Worm (Caenorhabditis elegans) whole organism, L4 larva: ENCODE data around the gene B0273.115.

ENCODE experiments used
- aly-2 ChIP-seq: sonication (generic microtip); optimal IDR thresholded peaks from 2 replicates; lab custom pipeline; 2018; ENCODE audit warnings: missing biosample characterization, missing genetic modification characterization
- daf-12 ChIP-seq: fragments of 150-350 bp; optimal IDR thresholded peaks from 2 replicates; lab custom pipeline; 2014; ENCODE audit warnings: missing biosample characterization, missing genetic modification reagents, missing genetic modification characterization
- mes-2 ChIP-seq: sonication (generic microtip); optimal IDR thresholded peaks from 2 replicates; lab custom pipeline; 2016; ENCODE audit warnings: missing genotype, mild to moderate bottlenecking, missing genetic modification characterization, missing compliant biosample characterization; ENCODE audit not compliant: poor library complexity, severe bottlenecking
- pqm-1 ChIP-seq: sonication (generic microtip); optimal IDR thresholded peaks from 2 replicates; lab custom pipeline; 2017; ENCODE audit warnings: missing biosample characterization, missing genetic modification characterization

- TF ChIP-seq daf-12 (no peak), aly-2 (tag; lab: Kevin White, UChicago) (no peak), mes-2 (no peak), pqm-1 (no peak)
Measured at ce11 chrIV:5506642-5507041, 15.7 kb upstream of the B0273.115 start.
